Fruit fly (Drosophila melanogaster) whole organism, larva: Measurements from ENCODE around the gene Pp1-87B.

ENCODE experiments used
- noc ChIP-seq: fragments of 200-800 bp; sonication (Bioruptor generic); optimal IDR thresholded peaks from 3 replicates; lab custom pipeline; 2019; ENCODE audit warnings: missing biosample characterization, mild to moderate bottlenecking, missing genetic modification characterization, moderate library complexity

Pp1-87B gene

DNA sequence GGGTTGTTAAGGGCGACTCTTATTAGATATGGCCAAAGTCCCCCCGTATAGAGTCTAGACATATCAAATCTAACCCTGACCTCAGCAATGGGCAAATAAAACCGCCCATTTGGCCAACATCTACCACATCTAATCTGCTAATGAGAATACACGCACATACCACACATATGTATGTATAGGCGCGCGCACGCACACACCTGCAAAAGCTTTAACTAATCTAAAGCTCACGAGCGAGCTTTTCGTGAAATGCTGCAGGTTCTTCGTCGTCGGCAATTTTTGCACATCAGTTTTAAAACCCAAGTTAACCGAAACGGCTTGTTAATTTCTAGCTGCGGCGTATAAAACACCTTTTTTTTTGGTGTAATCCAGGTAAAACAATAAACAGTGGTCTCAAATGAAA is 18.1 kb upstream of the Pp1-87B start:
- TF ChIP-seq noc (tag; lab: Kevin White, UChicago): no peak

DNA sequence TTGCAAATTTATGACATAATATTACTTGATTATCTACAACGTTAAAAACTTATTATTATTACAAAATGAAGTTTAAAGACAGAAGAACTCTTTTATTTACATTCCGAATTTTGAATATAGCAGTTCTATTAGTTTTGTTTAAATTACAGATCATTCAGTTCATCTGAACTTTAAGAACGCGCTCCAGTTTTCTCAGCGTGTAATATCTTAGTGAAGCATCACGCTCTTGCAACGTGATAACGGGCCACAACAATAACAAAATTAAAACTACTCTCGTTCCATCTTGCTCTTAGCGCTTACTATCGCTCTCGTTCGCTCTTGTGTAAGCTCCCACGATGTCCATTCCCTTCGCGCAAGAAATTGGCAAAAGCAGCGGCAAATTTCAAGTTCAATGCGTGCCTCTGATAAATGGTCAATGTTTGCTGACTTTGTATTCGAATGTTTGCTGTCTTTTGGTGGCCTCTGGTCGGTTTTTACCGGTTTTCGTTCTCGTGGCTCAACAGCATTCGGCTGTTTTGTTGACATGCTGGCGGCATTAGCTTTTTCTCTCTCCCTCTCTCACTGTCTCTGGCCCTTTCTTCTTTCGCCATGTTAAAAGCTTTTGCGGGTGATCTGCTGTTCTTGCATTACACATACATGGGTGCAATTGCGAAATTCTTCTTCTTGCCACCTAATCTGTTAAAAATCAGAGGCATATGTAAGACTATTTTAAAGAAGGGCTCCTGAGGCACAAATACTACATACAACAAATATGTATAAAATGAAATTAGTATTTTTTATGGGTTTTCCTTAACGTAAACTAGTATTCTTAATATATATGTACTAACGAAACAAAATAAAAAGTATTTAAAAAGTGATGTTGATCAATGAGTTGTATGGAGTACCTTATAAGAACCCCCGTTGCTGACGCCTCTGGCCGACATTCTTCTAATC is 17.1 kb upstream of the Pp1-87B start:
- TF ChIP-seq noc (tag; lab: Kevin White, UChicago): peak; percentile 92

DNA sequence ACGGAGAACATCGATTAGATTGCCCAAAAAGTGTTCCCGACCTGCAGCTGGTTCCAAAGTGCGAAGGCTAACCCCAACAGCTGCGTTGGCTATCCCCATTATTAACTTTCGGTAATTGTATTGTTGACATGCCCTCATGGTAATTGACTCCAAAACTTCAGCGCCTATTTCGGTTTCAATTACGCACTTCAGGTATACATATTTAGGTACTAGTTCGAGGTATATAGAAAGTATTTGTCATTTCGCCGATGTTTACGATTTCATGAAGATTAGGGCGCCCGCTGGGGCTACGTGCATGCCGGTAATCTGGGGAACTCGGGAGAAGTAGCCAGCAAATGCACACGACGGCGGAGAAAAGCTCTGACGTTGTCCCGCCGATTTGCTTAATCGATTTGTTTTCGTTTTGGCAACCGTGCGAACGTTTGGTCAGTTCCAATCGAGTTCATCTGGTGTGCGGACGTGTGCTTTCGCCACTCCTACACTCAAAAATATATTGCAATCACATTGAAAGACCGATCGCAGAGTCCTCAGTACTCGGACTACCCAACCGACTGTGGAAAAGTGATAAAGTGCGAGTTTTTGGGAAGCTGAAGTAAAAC is 15.4 kb upstream of the Pp1-87B start:
- peak; percentile 33 for TF ChIP-seq noc (tag; lab: Kevin White, UChicago)

DNA sequence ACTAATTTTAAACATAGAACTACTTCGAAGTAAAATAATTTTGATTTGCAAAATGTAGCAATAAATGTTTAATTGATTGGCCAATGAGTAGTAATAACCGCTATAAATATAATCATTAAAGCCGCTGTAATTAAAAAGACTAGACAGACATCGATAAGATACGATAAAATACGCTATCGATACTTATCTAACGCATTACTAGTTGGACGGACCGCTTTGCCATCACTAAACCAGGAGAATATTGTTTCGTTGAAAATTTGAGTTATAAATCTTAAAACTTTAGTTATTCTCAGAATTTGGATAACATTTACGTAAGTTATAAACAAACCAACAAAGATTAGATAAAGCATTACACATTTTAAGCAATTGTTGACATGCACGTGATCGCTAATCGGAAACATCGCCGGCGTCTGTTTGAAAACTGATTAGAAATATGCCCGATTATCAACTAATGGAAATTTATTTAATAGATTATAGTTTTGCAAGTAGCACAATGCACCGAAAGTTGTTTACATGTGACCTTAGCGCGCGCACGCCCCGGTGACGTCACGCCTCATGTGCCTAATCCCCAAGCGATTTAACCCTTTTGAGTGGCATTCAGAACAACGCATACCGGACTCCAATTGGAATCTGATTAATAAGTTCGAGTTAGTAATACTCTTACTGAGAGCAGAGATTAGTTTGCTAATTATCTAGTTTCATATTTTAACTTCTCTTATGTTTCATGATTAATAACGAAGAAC is 13.9 kb upstream of the Pp1-87B start, which contains the start of gene Desat1:
Gene Desat1, plus strand, starts transcription at position 200 of the 743 bp plus-strand sequence.
- TF ChIP-seq noc (tag; lab: Kevin White, UChicago): no peak

DNA sequence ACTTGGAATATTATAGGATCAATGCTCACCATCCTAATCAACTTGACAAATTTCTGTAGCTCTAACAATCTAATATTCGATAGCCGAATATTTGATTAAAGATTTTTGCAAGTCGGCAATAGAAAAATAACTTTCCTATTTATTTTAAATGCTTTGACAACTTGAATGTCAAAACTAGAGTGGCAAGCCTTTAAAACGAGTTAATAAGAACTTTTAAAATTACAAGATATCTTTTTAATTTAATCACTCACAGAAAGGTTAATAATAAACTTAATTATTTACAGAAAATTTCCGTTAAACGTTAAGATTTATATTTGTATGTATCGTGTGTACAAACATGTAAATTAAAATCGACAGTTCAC is 13.3 kb upstream of the Pp1-87B start, which contains the start of the genes CG17207 and CG46427:
Gene CG17207, minus strand, starts transcription at position 101 of the 362 bp plus-strand sequence.
Gene CG46427, minus strand, starts transcription at position 101 of the 362 bp plus-strand sequence.
- no peak for TF ChIP-seq noc (tag; lab: Kevin White, UChicago)

DNA sequence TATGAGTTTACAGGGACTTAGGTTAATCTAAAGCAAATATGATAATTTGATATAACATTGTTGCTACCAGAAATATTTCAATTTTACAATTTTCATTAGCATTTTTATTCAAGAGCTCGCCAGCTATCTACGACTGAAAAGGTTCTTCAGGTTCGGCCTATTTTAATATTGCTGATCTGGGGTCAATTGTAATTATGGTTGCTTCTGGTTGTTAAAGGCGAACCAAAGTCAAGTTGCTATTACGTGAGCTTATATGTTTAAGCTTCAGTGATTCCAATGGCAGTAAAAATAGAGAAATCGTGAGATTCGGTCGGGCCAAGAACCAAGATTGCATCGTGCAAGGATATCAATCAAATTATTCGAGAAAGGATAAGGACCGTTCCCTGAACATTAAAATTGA is 10.2 kb upstream of the Pp1-87B start, which contains the start of gene Desat2:
Gene Desat2, plus strand, starts transcription at position 301 of the 400 bp plus-strand sequence.
- TF ChIP-seq noc (tag; lab: Kevin White, UChicago): no peak

DNA sequence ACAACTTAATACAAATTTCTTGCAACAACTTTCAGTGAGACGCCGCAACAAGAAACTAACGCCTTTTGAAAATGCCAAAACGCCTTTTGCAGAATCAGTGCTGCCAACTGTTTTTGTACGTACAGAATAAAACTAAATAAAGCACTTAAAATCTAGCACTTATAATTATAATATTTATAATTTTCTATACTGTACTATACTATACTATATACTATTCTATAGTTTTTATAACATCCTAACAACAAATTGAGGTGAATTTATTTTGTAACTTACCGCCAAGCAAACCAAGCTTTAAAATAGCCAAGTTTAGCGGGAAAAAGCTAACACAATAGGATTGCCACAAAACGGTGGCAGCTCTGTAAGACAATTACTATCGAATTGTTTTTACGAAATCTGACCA is 8.0 kb upstream of the Pp1-87B start, which contains the start of the genes Aos1 and Srlp:
Gene Aos1, minus strand, starts transcription at position 59 of the 400 bp plus-strand sequence.
Gene Srlp, plus strand, starts transcription at position 335 of the 400 bp plus-strand sequence.
- peak; percentile 65 for TF ChIP-seq noc (tag; lab: Kevin White, UChicago)

DNA sequence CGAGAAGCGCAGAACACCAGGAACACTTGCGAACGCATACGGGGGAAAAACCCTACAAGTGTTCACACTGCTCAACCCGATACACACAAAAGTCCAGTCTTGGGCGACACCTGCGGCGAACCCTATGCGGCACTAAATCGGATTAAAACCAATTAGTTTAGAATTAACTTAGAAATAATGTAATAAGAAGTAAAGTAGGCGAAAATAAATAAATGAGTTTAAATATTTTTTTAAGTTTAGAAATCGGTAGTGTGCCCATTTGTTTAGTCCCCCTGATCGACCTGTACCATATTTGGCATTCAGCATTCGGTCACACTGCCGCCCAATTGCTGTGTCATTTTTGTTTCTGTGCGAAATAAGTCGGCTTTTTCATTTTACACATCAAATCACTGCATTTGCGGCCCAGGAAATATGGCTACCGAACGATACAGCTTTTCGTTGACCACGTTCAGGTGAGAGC is 5.3 kb upstream of the Pp1-87B start, which contains the start of gene Prosalpha2:
Gene Prosalpha2, plus strand, starts transcription at position 292 of the 460 bp plus-strand sequence.
- no peak for TF ChIP-seq noc (tag; lab: Kevin White, UChicago)

DNA sequence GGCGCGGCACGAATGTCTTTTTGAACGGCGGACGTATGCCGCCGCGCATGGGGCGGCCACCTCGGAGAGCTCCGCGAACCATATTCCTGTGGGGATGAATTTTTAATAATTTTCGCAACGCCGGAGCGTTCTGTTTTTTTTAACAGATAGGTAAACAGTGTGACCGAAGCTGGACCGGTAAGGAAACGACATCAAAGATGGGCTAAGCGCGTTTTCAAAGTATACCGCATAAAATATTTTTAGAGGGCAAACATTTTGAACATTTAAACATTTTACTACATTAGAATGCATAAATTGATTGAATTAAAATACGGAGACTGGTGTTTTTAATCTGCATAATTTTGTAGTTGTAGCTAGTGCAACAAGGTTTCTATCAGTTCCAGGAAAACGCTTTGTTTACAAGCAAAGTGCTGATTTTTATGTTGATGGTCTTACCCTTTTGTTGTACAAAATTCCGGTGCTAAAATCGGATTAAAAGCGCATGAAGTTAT is 3.4 kb upstream of the Pp1-87B start, which contains the start of the genes CG5641 and CG5245:
Gene CG5641, minus strand, starts transcription at position 163 of the 491 bp plus-strand sequence.
Gene CG5245, plus strand, starts transcription at position 441 of the 491 bp plus-strand sequence.
- no peak for TF ChIP-seq noc (tag; lab: Kevin White, UChicago)

DNA sequence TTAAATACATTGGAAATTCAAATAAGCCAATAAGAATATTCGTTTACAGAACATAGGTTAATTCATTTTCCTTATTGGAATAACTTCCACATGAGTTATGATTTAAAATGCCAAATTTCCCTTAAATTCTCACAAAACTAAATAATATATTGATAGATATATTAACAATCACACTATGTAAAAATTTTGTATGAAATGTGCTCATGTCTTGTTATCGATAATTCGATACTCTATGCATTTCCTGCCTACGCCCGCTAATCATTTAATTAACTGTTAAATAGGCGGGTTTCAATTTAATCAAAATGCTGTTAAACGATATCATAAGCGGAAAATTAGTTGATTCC is 565 bp upstream of the Pp1-87B start, which contains the start of gene NANS:
Gene NANS, plus strand, starts transcription at position 269 of the 344 bp plus-strand sequence.
- TF ChIP-seq noc (tag; lab: Kevin White, UChicago): no peak

DNA sequence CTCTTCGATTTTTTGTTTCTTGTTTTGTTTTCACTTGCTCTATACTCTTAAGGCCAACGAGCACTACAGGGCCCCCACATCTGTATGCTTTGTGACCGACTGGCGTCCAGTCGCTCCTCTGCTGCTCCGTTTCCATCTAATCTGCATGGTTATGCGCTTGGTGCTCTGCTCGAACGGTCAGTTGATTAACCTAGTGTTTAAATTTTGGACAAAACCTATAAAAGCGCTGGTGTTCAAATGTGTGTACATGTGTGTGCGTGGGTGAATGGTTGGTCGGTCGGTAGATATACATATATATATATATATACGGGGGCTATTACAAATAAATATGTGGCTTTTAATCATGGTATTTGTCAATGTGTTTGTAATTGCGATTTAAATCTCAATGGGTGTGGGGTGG is 1.7 kb downstream of the Pp1-87B start:
- TF ChIP-seq noc (tag; lab: Kevin White, UChicago): no peak

DNA sequence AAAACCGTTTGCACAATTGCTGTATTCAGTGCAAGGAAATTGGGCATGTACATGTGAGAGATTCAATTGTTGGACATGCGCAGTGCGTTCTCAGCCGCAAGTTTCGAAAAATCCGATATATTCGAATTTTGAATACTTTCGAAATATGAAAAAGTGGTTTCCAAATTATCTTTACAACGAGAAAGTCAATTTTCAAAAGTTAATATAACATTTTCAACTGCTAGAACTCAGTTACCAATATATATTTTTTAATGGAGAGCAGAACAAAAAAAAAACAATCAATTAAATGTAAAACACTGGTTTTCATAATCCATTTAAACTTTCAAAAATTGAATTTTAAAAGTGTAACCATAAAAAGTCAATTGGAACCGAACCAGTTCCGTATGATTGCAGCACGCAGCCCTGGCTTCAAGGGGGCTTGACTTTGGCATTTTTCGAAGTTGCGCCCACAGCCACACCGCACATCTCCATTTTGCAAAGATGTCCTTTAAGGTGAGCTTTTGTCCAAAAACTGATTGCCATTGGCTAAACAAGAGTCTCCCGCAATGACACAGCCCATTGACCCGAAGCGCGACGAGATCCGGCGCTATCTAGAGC is 3.2 kb downstream of the Pp1-87B start, which contains the start of the genes Scgbeta and CG17202:
Gene Scgbeta, minus strand, starts transcription at position 51 of the 597 bp plus-strand sequence.
Gene CG17202, plus strand, starts transcription at position 390 of the 597 bp plus-strand sequence.
- TF ChIP-seq noc (tag; lab: Kevin White, UChicago): no peak

DNA sequence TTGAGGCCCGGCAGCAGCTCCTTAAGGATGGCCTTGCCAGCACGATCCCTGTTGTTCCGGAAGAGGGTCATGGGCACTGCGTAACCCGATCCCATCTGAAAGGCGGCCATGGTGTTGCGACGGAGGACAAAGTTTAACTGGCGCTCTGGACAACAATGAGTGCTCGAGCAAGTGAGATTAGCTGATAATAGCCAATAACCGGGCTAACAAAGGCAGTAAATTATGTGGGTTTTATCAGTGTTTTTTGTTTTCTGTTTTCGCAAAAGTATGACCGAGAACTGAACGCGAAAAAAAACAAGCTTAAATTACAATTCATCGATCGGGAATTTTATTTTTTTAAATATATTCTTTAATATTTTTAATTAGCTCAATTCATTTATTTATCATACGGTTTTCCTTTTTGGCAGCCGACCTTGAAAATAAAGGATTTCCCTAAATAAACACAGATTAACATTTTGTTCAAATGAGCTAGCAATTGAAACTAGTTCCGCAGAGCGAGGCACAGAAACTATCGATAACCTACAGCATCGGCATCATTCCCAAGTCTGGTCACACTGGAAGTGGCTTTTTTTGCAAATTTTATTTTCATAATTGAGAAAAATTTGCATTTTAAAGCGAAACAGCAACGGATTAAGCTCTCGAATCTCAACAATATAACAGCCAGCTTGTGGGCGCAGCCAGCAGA is 12.3 kb downstream of the Pp1-87B start, which contains the start of the genes Dip-C and pps:
Gene Dip-C, minus strand, starts transcription at position 486 of the 685 bp plus-strand sequence.
Gene pps, plus strand, starts transcription at position 555 of the 685 bp plus-strand sequence.
- no peak for TF ChIP-seq noc (tag; lab: Kevin White, UChicago)
